Fruit fly (Drosophila melanogaster) S2 (cell line): Measurements from ENCODE around the gene CG15784.

Experiments
- CG8478 ChIP-seq: fragments of >200 bp; optimal IDR thresholded peaks from 2 replicates; lab custom pipeline; 2018
- CTCF ChIP-seq, 2 experiments: fragments of >200 bp; optimal IDR thresholded peaks; 2 replicates each; lab custom pipeline; 2018

Gene CG15784

dm6 chrX:5429778-5430576 lies 606 bp downstream of the CG15784 start:
- TF ChIP-seq CG8478 (no peak), CTCF (optimal IDR thresholded peaks at IDR 0.05; lab: Kevin White, UChicago) (no peak)

DNA sequence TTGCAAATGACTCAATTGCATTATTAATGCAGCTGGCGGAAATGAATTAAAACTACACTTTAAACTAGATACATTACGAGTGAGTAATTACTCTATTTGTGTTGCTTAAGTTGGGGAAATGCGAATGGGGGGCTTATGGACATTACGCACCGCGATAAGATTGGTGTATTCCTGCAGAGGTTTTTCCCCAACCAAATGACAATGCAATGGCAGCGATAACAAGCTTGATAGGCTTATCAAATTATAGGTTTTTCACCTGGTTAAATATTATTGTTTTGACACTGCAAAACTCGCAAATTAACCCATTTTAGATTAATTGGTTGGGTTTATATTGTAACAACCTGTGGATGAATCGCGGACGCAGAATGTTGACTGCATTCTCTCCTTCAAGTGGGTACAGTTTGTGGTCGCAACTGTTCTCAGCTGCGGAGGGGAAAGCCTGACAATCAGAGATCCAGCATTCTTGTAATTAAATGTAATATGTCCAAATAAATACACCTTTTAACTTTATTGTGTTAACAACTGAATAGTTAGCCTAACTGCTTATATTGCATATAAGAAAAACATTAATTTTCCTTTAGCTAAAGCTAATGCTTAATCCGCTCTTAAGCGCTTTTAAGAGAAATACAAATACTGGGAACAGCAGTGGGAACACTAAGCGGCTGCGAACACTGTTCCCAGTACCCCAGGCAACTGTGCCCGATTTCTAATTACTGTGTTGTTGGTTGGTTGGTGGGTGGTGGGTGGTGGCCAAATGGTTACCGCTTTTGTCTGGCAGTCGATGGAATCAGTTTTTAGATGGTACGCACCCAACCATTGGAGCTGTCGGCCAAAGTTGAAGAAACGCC lies 3.5 kb downstream of the CG15784 start:
- TF ChIP-seq CTCF (optimal IDR thresholded peaks at IDR 0.05; lab: Kevin White, UChicago), result no peak
- no peak for TF ChIP-seq CG8478

DNA sequence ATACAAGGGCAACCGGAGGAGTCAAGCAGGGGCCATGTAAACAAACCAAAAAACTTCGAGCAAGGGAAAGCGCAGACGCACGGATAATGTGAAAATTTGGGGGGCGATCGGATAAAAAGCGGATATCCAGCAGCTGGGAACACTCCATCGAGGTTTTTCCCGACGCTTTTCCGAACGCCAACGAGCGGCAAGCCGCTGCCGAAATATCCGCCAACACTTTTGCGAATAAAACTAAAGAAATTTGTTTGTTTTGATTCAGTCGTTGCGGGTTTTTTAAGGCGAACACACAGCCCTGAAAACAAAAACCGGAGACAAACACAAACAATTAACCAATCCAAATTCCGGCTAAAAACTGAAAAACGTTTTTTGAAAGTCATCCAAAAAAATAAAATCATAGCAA lies 17.0 kb downstream of the CG15784 start, which contains the start of gene SPR:
Gene SPR, plus strand, starts transcription at position 253 of the 400 bp plus-strand sequence.
- TF ChIP-seq CG8478, result no peak
- no peak for TF ChIP-seq CTCF (optimal IDR thresholded peaks at IDR 0.05; lab: Kevin White, UChicago)
